Worm (Caenorhabditis elegans) whole organism, L2 larva: Measurements from ENCODE around the gene idhb-1.

ENCODE experiments used
- egl-27 ChIP-seq: sonication (generic microtip); optimal IDR thresholded peaks from 3 replicates; lab custom pipeline; 2017; ENCODE audit warnings: missing biosample characterization, missing genetic modification reagents, missing genetic modification characterization
- elt-3 ChIP-seq: sonication (generic microtip); optimal IDR thresholded peaks from 2 replicates; lab custom pipeline; 2017; ENCODE audit warnings: missing biosample characterization, missing genetic modification characterization
- fos-1 ChIP-seq: fragments of 150-350 bp; optimal IDR thresholded peaks from 2 replicates; lab custom pipeline; 2014; ENCODE audit warnings: missing biosample characterization, missing genetic modification characterization
- lin-11 ChIP-seq: fragments of 150-350 bp; sonication (generic microtip); optimal IDR thresholded peaks from 2 replicates; lab custom pipeline; 2014; ENCODE audit warnings: missing biosample characterization, missing genetic modification characterization, inconsistent platforms, mixed read lengths
- lin-39 ChIP-seq: fragments of 150-350 bp; optimal IDR thresholded peaks from 2 replicates; lab custom pipeline; 2014; ENCODE audit warnings: missing biosample characterization, missing genetic modification reagents, missing genetic modification characterization
- mab-5 ChIP-seq: fragments of 150-350 bp; optimal IDR thresholded peaks from 2 replicates; lab custom pipeline; 2014; ENCODE audit warnings: missing biosample characterization, missing genetic modification characterization
- nhr-11 ChIP-seq: fragments of 150-350 bp; optimal IDR thresholded peaks from 2 replicates; lab custom pipeline; 2014; ENCODE audit warnings: missing biosample characterization, missing genetic modification characterization
- nhr-12 ChIP-seq: fragments of 150-350 bp; optimal IDR thresholded peaks from 2 replicates; lab custom pipeline; 2014; ENCODE audit warnings: missing biosample characterization, missing genetic modification characterization
- nhr-237 ChIP-seq: fragments of 150-350 bp; optimal IDR thresholded peaks from 2 replicates; lab custom pipeline; 2014; ENCODE audit warnings: missing biosample characterization, missing genetic modification characterization
- peb-1 ChIP-seq: fragments of 150-350 bp; optimal IDR thresholded peaks from 2 replicates; lab custom pipeline; 2014; ENCODE audit warnings: missing biosample characterization, missing genetic modification characterization
- skn-1 ChIP-seq: sonication (generic microtip); optimal IDR thresholded peaks from 2 replicates; lab custom pipeline; 2017; ENCODE audit warnings: missing biosample characterization, missing genetic modification characterization
- snpc-4 ChIP-seq: fragments of 150-350 bp; optimal IDR thresholded peaks from 2 replicates; lab custom pipeline; 2014; ENCODE audit warnings: missing biosample characterization, missing genetic modification characterization
- ztf-11 ChIP-seq: sonication (generic microtip); optimal IDR thresholded peaks from 2 replicates; lab custom pipeline; 2017; ENCODE audit warnings: missing biosample characterization, missing genetic modification characterization

ce11 chrX:14214520-14215023 lies 40.7 kb upstream of the idhb-1 start, which contains the start of gene K06G5.1:
- TF ChIP-seq elt-3, result no peak
- no peak for TF ChIP-seq nhr-237 (tag; lab: Kevin White, UChicago)
- no peak for TF ChIP-seq mab-5 (tag; lab: Kevin White, UChicago)
- no peak for TF ChIP-seq snpc-4 (tag; lab: Kevin White, UChicago)
- TF ChIP-seq fos-1, result peak; percentile 99
- no peak for TF ChIP-seq lin-11 (tag; lab: Kevin White, UChicago)
- TF ChIP-seq nhr-12 (tag; lab: Kevin White, UChicago), result no peak
- peak; percentile 25 for TF ChIP-seq skn-1 (tag; lab: Kevin White, UChicago)
- no peak for TF ChIP-seq lin-39 (tag; lab: Kevin White, UChicago)
- no peak for TF ChIP-seq peb-1 (tag; lab: Kevin White, UChicago)
- TF ChIP-seq nhr-11 (tag; lab: Kevin White, UChicago), result no peak
- no peak for TF ChIP-seq ztf-11
- no peak for TF ChIP-seq egl-27 (tag; lab: Kevin White, UChicago)
